Worm (Caenorhabditis elegans) whole organism, dauer: ENCODE measurements around the gene F42A9.3.

Experiments
- unc-62 ChIP-seq: sonication (generic microtip); optimal IDR thresholded peaks from 2 replicates; lab custom pipeline; 2017; ENCODE audit warnings: missing biosample characterization, missing genetic modification reagents, missing genetic modification characterization

Gene F42A9.3

DNA sequence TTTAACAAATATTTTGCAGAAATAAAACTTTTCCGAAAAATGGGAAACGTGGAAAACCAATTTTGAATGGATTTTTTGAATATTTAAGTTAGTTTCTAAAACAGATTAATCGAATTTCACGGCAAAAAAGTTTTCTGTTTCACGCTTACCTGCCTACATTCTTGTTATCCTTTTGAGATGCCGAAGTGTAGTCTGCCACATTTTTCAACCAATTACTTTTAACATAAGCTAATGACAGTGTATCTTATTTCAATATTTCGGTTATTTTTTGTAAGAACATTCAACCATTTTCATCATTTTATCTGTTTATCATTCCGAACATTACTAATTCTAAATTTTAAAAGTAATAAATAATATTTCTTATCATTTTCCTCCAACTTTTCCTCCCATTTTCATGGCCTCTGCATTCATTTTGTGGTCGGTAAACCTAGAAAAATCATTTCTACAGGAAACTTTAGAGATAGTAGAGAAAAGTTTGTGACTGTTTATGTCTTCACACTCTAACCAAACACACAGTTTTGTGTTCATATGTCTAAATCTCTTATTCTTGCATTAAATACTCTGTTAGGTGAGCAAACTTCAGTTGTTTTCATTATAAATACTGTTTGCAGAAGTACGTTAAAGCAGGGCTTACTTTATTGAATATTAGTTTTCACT, 5.0 kb upstream of the F42A9.3 start, which contains the start of the genes F42A9.17 and cyp-33E2:
Gene F42A9.17 (minus strand): TSS at position 51 of the 657 bp plus-strand sequence.
Gene cyp-33E2 (plus strand): TSS at position 449 of the 657 bp plus-strand sequence.
- TF ChIP-seq unc-62: no peak

- no peak for TF ChIP-seq unc-62
Observed at ce11 chrIV:8614680-8615079, 2.4 kb upstream of the F42A9.3 start, which contains the start of gene cyp-33E3. Gene cyp-33E3 (plus strand): TSS chrIV:8614995.

DNA sequence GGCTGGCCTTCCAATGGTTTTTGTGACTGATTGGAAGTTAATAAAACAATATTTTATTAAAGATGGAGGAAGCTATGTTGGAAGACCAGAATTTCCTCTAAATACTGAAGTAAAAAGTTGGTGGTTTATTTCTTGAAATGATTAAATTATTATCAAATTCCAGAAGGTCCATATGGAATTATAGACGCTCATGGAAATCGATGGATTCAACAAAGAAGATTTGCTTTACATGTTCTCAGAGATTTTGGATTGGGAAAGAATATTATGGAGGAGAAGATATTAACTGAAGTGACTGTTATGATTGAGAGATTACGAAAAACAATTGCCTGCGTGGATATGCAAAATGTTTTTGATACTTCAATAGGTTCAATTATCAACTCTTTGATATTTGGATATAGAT, 1.7 kb upstream of the F42A9.3 start:
- TF ChIP-seq unc-62: no peak

DNA sequence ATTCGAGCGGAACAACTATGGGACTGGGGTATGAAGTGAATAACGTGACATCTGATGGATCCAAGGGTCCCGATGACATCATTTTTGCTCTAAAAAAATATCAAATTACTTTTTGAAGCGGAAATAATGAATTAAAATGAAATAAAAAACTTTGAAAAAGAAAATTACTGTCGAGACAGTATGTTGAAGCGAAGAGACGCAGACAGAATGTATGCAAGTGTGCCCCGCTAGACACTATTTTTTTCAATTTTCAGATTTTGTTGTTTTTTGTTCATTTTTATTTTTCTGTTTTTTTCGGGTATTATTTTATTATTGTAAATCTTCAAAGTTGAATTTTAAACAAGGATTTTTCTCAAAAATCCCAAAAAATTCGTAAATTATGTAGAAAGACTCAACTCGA, 1.6 kb downstream of the F42A9.3 start, which contains the start of gene F42A9.8:
Gene F42A9.8 (minus strand): TSS at position 88 of the 400 bp plus-strand sequence.
- no peak for TF ChIP-seq unc-62

ce11 chrIV:8620102-8620733, 3.2 kb downstream of the F42A9.3 start, which contains the start of gene lin-49:
Gene lin-49 (plus strand): TSS chrIV:8620683.
- TF ChIP-seq unc-62: no peak

ce11 chrIV:8625730-8626129, 8.7 kb downstream of the F42A9.3 start:
- TF ChIP-seq unc-62: no peak

DNA sequence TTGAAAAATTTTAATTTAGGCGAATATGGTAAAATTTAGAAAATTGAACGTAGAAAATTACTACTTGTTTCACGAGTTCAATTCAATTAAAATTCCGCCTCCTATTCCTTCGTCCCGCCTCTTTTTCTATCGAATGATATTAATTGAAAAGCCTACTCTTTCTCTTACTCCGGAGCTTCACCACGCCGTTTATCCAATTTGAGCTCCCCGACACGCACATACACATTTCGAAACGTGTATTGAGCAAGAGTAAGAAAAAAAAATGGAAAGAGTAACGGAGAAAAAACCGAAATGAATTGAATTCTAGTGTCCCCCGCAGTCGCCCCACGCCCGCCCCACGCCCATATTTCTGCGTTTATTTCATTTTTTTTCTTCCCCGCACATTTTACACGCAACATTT, 9.2 kb downstream of the F42A9.3 start:
- no peak for TF ChIP-seq unc-62

- no peak for TF ChIP-seq unc-62
Observed at ce11 chrIV:8627328-8627727, 10.3 kb downstream of the F42A9.3 start, which contains the start of gene F42A9.11. Gene F42A9.11 (plus strand): TSS chrIV:8627637.

ce11 chrIV:8628262-8628661, 11.2 kb downstream of the F42A9.3 start:
- TF ChIP-seq unc-62: no peak

DNA sequence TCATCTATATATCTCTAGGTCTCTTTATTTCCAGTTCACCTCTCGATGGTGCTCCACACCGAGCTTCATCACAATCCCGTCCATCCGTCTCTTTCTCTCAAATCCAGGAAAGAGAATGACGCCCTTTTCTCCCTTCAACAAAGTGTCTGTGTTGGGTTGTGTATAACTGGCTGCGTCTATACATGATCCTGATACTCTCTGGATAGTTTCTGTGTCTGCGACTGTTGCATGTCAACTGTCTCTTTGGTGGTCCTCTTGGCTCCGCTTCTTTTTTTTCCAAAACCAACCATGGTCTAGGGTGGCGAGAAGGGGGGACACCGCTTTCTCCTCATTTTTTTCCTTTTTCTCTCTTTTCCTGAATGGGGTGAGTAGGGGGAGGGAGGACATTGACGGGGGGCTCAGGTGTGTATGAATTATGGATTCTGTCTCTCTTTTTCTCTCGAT, 12.6 kb downstream of the F42A9.3 start:
- no peak for TF ChIP-seq unc-62

DNA sequence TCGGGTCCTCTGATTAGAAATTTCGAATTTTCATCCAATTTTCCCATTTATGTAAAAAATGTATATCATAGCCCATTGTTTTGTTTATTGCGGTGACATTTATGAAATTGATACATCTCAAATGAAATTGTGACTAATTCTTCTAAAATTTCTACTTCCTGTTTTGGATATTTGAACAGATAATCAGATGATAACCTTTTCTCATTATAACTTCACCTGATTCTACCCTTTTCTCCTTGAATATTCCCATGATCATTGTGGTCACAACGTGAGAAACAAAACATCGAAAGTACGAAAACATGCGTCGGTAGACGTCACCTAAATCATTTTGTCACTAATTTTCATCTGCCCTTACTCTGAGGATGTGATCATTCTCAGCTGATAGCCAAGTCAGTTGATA, 13.2 kb downstream of the F42A9.3 start:
- TF ChIP-seq unc-62: no peak

DNA sequence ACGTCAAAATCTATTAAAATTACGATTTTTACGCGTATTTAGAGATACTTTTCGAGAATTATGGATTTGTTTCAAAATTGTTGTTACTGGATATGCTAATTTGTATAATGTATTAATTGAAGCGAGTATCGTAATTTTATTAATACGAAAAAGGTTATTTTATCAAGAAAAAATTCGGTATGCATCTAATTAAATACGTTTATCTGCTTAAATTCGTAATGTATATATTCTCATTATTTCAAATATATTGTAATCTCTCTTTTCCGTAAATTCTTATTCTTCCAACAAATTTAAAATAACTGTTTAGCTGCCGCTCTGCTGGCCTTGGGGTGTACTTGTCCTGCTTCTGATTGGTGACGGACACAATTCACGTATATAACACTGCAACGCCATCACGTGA, 14.0 kb downstream of the F42A9.3 start, which contains the start of gene dgk-4:
Gene dgk-4 (plus strand): TSS at position 301 of the 400 bp plus-strand sequence.
- no peak for TF ChIP-seq unc-62

ce11 chrIV:8638761-8639160, 21.7 kb downstream of the F42A9.3 start, which contains the start of gene F42A9.9:
Gene F42A9.9 (minus strand): TSS chrIV:8638861.
- TF ChIP-seq unc-62: no peak

DNA sequence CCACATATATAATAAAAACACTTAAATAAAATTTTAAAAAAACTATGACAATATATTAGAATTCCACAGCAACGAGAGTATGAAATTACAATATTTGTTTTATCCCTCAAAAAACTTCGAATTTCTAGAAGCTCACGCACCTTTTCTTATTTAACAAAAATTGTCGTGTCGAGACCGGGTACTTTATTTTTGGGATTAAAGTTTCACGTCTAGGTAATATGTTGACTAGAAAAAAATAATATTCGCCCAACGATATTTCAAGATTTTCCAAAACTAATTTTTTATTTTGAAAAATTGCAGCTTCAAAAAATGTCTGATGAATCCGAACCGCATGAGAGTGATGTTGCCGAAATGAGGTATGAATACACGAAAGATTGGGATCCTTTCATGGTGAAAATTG, 27.4 kb downstream of the F42A9.3 start, which contains the start of gene C49C8.3:
Gene C49C8.3 (plus strand): TSS at position 301 of the 400 bp plus-strand sequence.
- no peak for TF ChIP-seq unc-62

- no peak for TF ChIP-seq unc-62
Observed at ce11 chrIV:8648502-8648901, 31.4 kb downstream of the F42A9.3 start, which contains the start of gene cyp-33E1. Gene cyp-33E1 (minus strand): TSS chrIV:8648602.

DNA sequence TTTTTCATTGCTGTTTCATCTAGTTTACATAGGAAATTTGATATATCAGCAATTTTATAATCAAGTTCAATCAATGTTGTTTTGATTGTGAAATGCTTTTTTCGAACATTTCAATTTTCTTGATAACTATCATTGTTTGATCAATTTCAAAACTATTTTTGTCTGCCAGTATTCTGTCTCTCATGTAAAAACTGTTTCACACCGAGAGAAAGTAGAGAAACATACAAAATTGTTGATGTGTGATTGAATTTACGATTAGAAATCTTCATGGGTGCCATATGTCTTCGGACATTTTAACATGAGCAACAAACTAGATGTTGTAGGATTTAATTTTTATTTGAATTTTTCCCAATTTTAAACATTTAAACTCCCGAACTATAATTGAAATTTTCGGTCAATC, 33.6 kb downstream of the F42A9.3 start, which contains the start of gene C49C8.2:
Gene C49C8.2 (plus strand): TSS at position 393 of the 400 bp plus-strand sequence.
- no peak for TF ChIP-seq unc-62

- no peak for TF ChIP-seq unc-62
Observed at ce11 chrIV:8651835-8652234, 34.8 kb downstream of the F42A9.3 start, which contains the start of gene C49C8.8. Gene C49C8.8 (plus strand): TSS chrIV:8652135.
